Fruit fly (Drosophila melanogaster) whole organism, wandering third instar larva: ENCODE measurements around the gene CG34164.

Source experiments
- Abd-B ChIP-seq: fragments of >200 bp; optimal IDR thresholded peaks from 2 replicates; lab custom pipeline; 2017; ENCODE audit warnings: missing biosample characterization, missing genetic modification characterization
- CG32264 ChIP-seq: fragments of 200-800 bp; sonication (Bioruptor generic); optimal IDR thresholded peaks from 2 replicates; lab custom pipeline; 2016; ENCODE audit warnings: missing biosample characterization, missing genetic modification characterization
- CG9705 ChIP-seq: fragments of 200-800 bp; sonication (Bioruptor generic); optimal IDR thresholded peaks from 2 replicates; lab custom pipeline; 2018; ENCODE audit warnings: missing biosample characterization, mild to moderate bottlenecking, missing genetic modification characterization
- CrebA ChIP-seq: fragments of 200-800 bp; sonication (Bioruptor generic); optimal IDR thresholded peaks from 2 replicates; lab custom pipeline; 2016; ENCODE audit warnings: missing biosample characterization, mild to moderate bottlenecking, missing genetic modification characterization, borderline replicate concordance
- Dfd ChIP-seq: fragments of >200 bp; optimal IDR thresholded peaks from 2 replicates; lab custom pipeline; 2017; ENCODE audit warnings: missing biosample characterization, missing genetic modification characterization
- Dif ChIP-seq: fragments of 200-275, 200-300 bp; sonication (Bioruptor generic); optimal IDR thresholded peaks from 2 replicates; lab custom pipeline; 2018; ENCODE audit warnings: missing biosample characterization, missing genetic modification characterization; ENCODE audit not compliant: partially characterized antibody
- GATAd ChIP-seq: sonication (Bioruptor generic); optimal IDR thresholded peaks from 2 replicates; lab custom pipeline; 2016; ENCODE audit warnings: missing biosample characterization, missing genetic modification characterization
- HLH106 ChIP-seq: fragments of 200-800 bp; optimal IDR thresholded peaks from 3 replicates; lab custom pipeline; 2019; ENCODE audit warnings: missing biosample characterization, mild to moderate bottlenecking, missing genetic modification characterization, moderate library complexity
- Hnf4 ChIP-seq: fragments of 200-800 bp; sonication (Bioruptor generic); optimal IDR thresholded peaks from 2 replicates; lab custom pipeline; 2016; ENCODE audit warnings: missing biosample characterization, mild to moderate bottlenecking, missing genetic modification characterization
- Hr78 ChIP-seq: fragments of >200 bp; optimal IDR thresholded peaks from 2 replicates; lab custom pipeline; 2017; ENCODE audit warnings: missing biosample characterization, missing genetic modification characterization
- Hr83 ChIP-seq: fragments of 200-300 bp; sonication (Bioruptor generic); optimal IDR thresholded peaks from 2 replicates; lab custom pipeline; 2016; ENCODE audit warnings: missing biosample characterization, mild to moderate bottlenecking, missing genetic modification characterization, moderate library complexity; ENCODE audit not compliant: poor library complexity, severe bottlenecking
- Jra ChIP-seq: sonication (Bioruptor generic); optimal IDR thresholded peaks from 2 replicates; lab custom pipeline; 2016; ENCODE audit warnings: missing biosample characterization, missing genetic modification characterization
- Mio ChIP-seq: sonication (Bioruptor generic); optimal IDR thresholded peaks from 2 replicates; lab custom pipeline; 2016; ENCODE audit warnings: missing biosample characterization, missing genetic modification characterization
- Myc ChIP-seq: fragments of >200 bp; optimal IDR thresholded peaks from 2 replicates; lab custom pipeline; 2017
- N ChIP-seq: fragments of >200 bp; optimal IDR thresholded peaks from 2 replicates; lab custom pipeline; 2018; ENCODE audit warnings: missing biosample characterization, missing external identifiers, missing genetic modification characterization
- OdsH ChIP-seq: fragments of 200-800 bp; sonication (Bioruptor generic); optimal IDR thresholded peaks from 2 replicates; lab custom pipeline; 2016; ENCODE audit warnings: missing biosample characterization, mild to moderate bottlenecking, missing genetic modification characterization
- Rel ChIP-seq, 2 experiments: fragments of 200-800 bp; sonication (Bioruptor generic) in 1 of 2; optimal IDR thresholded peaks; 2 replicates in 1 of 2; 3 replicates in 1 of 2; lab custom pipeline; 2016 to 2019; ENCODE audit warnings: mild to moderate bottlenecking in 2 of 2, missing biosample characterization in 2 of 2, missing genetic modification characterization in 2 of 2, moderate library complexity in 1 of 2
- Sp1 ChIP-seq: fragments of 200-800 bp; sonication (Bioruptor generic); optimal IDR thresholded peaks from 3 replicates; lab custom pipeline; 2019; ENCODE audit warnings: missing biosample characterization, mild to moderate bottlenecking, missing genetic modification characterization, moderate library complexity
- Vsx2 ChIP-seq: fragments of 200-300, 225-300 bp; sonication (Bioruptor generic); optimal IDR thresholded peaks from 2 replicates; lab custom pipeline; 2018; ENCODE audit warnings: missing biosample characterization, missing genetic modification characterization; ENCODE audit not compliant: partially characterized antibody
- br ChIP-seq: fragments of 200-800 bp; sonication (Bioruptor generic); optimal IDR thresholded peaks from 2 replicates; lab custom pipeline; 2016; ENCODE audit warnings: missing biosample characterization, missing genetic modification characterization
- brk ChIP-seq: fragments of 200-800 bp; sonication (Bioruptor generic); optimal IDR thresholded peaks from 2 replicates; lab custom pipeline; 2016; ENCODE audit warnings: missing biosample characterization, mild to moderate bottlenecking, missing genetic modification characterization
- dl ChIP-seq, 2 experiments: fragments of 175-275, 200-275 bp in 1 of 2; fragments of 200-275 bp in 1 of 2; sonication (Bioruptor generic); optimal IDR thresholded peaks; lab custom pipeline; 2018; ENCODE audit warnings: mild to moderate bottlenecking in 2 of 2, missing biosample characterization in 2 of 2, missing genetic modification characterization in 2 of 2, moderate library complexity in 2 of 2; ENCODE audit not compliant: partially characterized antibody in 2 of 2, insufficient read depth in 1 of 2
- dmrt93B ChIP-seq: fragments of 200-800 bp; sonication (Bioruptor generic); optimal IDR thresholded peaks from 2 replicates; lab custom pipeline; 2018; ENCODE audit warnings: missing biosample characterization, mild to moderate bottlenecking, missing genetic modification characterization
- dsf ChIP-seq: sonication (Bioruptor generic); optimal IDR thresholded peaks from 2 replicates; lab custom pipeline; 2016; ENCODE audit warnings: missing biosample characterization, missing genetic modification characterization, borderline replicate concordance
- ey ChIP-seq: fragments of 200-800 bp; sonication (Bioruptor generic); optimal IDR thresholded peaks from 2 replicates; lab custom pipeline; 2016; ENCODE audit warnings: missing biosample characterization, missing genetic modification characterization
- foxo ChIP-seq, 2 experiments: fragments of 200-800 bp; sonication (Bioruptor generic); optimal IDR thresholded peaks; 2 replicates in 1 of 2; 3 replicates in 1 of 2; lab custom pipeline; 2016 to 2017; ENCODE audit warnings: missing biosample characterization in 2 of 2, missing genetic modification characterization in 2 of 2
- fru ChIP-seq: fragments of 200-800 bp; sonication (Bioruptor generic); optimal IDR thresholded peaks from 3 replicates; lab custom pipeline; 2016; ENCODE audit warnings: missing biosample characterization, mild to moderate bottlenecking, missing genetic modification characterization
- h ChIP-seq: fragments of 200-800 bp; sonication (Bioruptor generic); optimal IDR thresholded peaks from 3 replicates; lab custom pipeline; 2016; ENCODE audit warnings: missing biosample characterization, mild to moderate bottlenecking, missing genetic modification characterization
- jim ChIP-seq: fragments of 175-275, 200-325 bp; sonication (Bioruptor generic); optimal IDR thresholded peaks from 2 replicates; lab custom pipeline; 2016; ENCODE audit warnings: missing biosample characterization, mild to moderate bottlenecking, missing genetic modification characterization
- lola ChIP-seq: fragments of >200 bp; optimal IDR thresholded peaks from 2 replicates; lab custom pipeline; 2017; ENCODE audit warnings: missing biosample characterization, missing genetic modification characterization
- pan ChIP-seq: fragments of >200 bp; optimal IDR thresholded peaks from 2 replicates; lab custom pipeline; 2017
- psq ChIP-seq: fragments of 200-800 bp; sonication (Bioruptor generic); optimal IDR thresholded peaks from 3 replicates; lab custom pipeline; 2017; ENCODE audit warnings: missing biosample characterization, mild to moderate bottlenecking, missing genetic modification characterization, moderate library complexity
- rgr ChIP-seq: fragments of 200-800 bp; sonication (Bioruptor generic); optimal IDR thresholded peaks from 3 replicates; lab custom pipeline; 2016; ENCODE audit warnings: missing biosample characterization, mild to moderate bottlenecking, missing genetic modification characterization
- sage ChIP-seq: fragments of 200-800 bp; sonication (Bioruptor generic); optimal IDR thresholded peaks from 2 replicates; lab custom pipeline; 2016; ENCODE audit warnings: missing biosample characterization, mild to moderate bottlenecking, missing genetic modification characterization
- sv ChIP-seq: fragments of 200-800 bp; sonication (Bioruptor generic); optimal IDR thresholded peaks from 3 replicates; lab custom pipeline; 2016; ENCODE audit warnings: missing biosample characterization, missing genetic modification characterization
- tai ChIP-seq: sonication (Bioruptor generic); optimal IDR thresholded peaks from 2 replicates; lab custom pipeline; 2016; ENCODE audit warnings: missing biosample characterization, missing genetic modification characterization
- usp ChIP-seq: fragments of >200 bp; optimal IDR thresholded peaks from 2 replicates; lab custom pipeline; 2017; ENCODE audit warnings: missing biosample characterization, missing genetic modification characterization
- woc ChIP-seq: sonication (Bioruptor generic); optimal IDR thresholded peaks from 2 replicates; lab custom pipeline; 2016; ENCODE audit warnings: missing biosample characterization, mild to moderate bottlenecking, missing genetic modification characterization

The CG34164 gene

dm6 chr2L:12021193-12021592, 35.0 kb upstream of the CG34164 start:
- TF ChIP-seq Vsx2 (GFP tag; lab: Kevin White, UChicago): no peak
- TF ChIP-seq fru: peak; percentile 15
- TF ChIP-seq lola (GFP tag; lab: Kevin White, UChicago): no peak
- no peak for TF ChIP-seq sage
- no peak for TF ChIP-seq Hr78 (GFP tag; lab: Kevin White, UChicago)
- TF ChIP-seq woc (GFP tag; lab: Kevin White, UChicago): no peak
- no peak for TF ChIP-seq br (GFP tag; lab: Kevin White, UChicago)
- TF ChIP-seq tai (GFP tag; lab: Kevin White, UChicago): no peak
- TF ChIP-seq Hr83 (GFP tag; lab: Kevin White, UChicago): peak; percentile 73
- no peak for TF ChIP-seq CG32264 (GFP tag; lab: Kevin White, UChicago)
- no peak for TF ChIP-seq dmrt93B (GFP tag; lab: Kevin White, UChicago)
- TF ChIP-seq usp (GFP tag; lab: Kevin White, UChicago): no peak
- no peak for TF ChIP-seq Dif (GFP tag; lab: Kevin White, UChicago)
- TF ChIP-seq psq (GFP tag; lab: Kevin White, UChicago): no peak
- no peak for TF ChIP-seq Dfd
- TF ChIP-seq jim: no peak
- TF ChIP-seq Jra: peak; percentile 19
- TF ChIP-seq pan (lab: Kevin White, UChicago): no peak
- TF ChIP-seq ey (GFP tag; lab: Kevin White, UChicago): peak; percentile 17
- TF ChIP-seq Myc (lab: Kevin White, UChicago): no peak
- no peak for TF ChIP-seq Rel (GFP tag; optimal IDR thresholded peaks at IDR 0.05; lab: Kevin White, UChicago)
- no peak for TF ChIP-seq Rel (tag; optimal IDR thresholded peaks at IDR 0.05; lab: Kevin White, UChicago)
- TF ChIP-seq Abd-B (GFP tag; lab: Kevin White, UChicago): no peak
- TF ChIP-seq h (GFP tag; lab: Kevin White, UChicago): peak; percentile 33
- peak; percentile 11 for TF ChIP-seq dsf
- TF ChIP-seq foxo (GFP tag; optimal IDR thresholded peaks at IDR 0.05; lab: Kevin White, UChicago): peak in 1 of 2 experiments; percentile 19
- TF ChIP-seq OdsH: peak; percentile 49
- no peak for TF ChIP-seq CG9705 (GFP tag; lab: Kevin White, UChicago)
- no peak for TF ChIP-seq brk (GFP tag; lab: Kevin White, UChicago)
- TF ChIP-seq rgr: peak; percentile 58
- no peak for TF ChIP-seq GATAd (GFP tag; lab: Kevin White, UChicago)
- TF ChIP-seq CrebA (GFP tag; lab: Kevin White, UChicago): no peak
- no peak for TF ChIP-seq N (GFP tag; lab: Kevin White, UChicago)
- TF ChIP-seq HLH106 (tag; lab: Kevin White, UChicago): no peak
- no peak for TF ChIP-seq Hnf4 (GFP tag; lab: Kevin White, UChicago)
- TF ChIP-seq dl (GFP tag; optimal IDR thresholded peaks at IDR 0.05; lab: Kevin White, UChicago; ENCODE audit: insufficient read depth in 1 of 2, partially characterized antibody in 2 of 2): no peak
- no peak for TF ChIP-seq Mio (GFP tag; lab: Kevin White, UChicago)
- TF ChIP-seq sv (GFP tag; lab: Kevin White, UChicago): no peak
- peak; percentile 41 for TF ChIP-seq Sp1 (GFP tag; lab: Kevin White, UChicago)

dm6 chr2L:12024104-12024503, 32.0 kb upstream of the CG34164 start:
- no peak for TF ChIP-seq Vsx2 (GFP tag; lab: Kevin White, UChicago)
- no peak for TF ChIP-seq br (GFP tag; lab: Kevin White, UChicago)
- TF ChIP-seq fru: no peak
- TF ChIP-seq ey (GFP tag; lab: Kevin White, UChicago): no peak
- no peak for TF ChIP-seq sv (GFP tag; lab: Kevin White, UChicago)
- no peak for TF ChIP-seq sage
- no peak for TF ChIP-seq Myc (lab: Kevin White, UChicago)
- TF ChIP-seq dl (GFP tag; optimal IDR thresholded peaks at IDR 0.05; lab: Kevin White, UChicago; ENCODE audit: insufficient read depth in 1 of 2, partially characterized antibody in 2 of 2): no peak
- TF ChIP-seq Mio (GFP tag; lab: Kevin White, UChicago): no peak
